Fruit fly (Drosophila melanogaster) whole organism, embryonic: ENCODE data around the gene CG44158.

Experiments
- CG10274 ChIP-seq: fragments of 200-800 bp; sonication (Bioruptor generic); optimal IDR thresholded peaks from 3 replicates; lab custom pipeline; 2017; ENCODE audit warnings: missing biosample characterization, mild to moderate bottlenecking, missing genetic modification characterization
- CG10654 ChIP-seq: fragments of 200-800 bp; sonication (Bioruptor generic); optimal IDR thresholded peaks from 2 replicates; lab custom pipeline; 2016; ENCODE audit warnings: missing biosample characterization, missing genetic modification characterization
- CG12391 ChIP-seq: fragments of 200-800 bp; sonication (Bioruptor generic); optimal IDR thresholded peaks from 3 replicates; lab custom pipeline; 2018; ENCODE audit warnings: missing biosample characterization, mild to moderate bottlenecking, missing genetic modification characterization, moderate library complexity
- CG12769 ChIP-seq: fragments of 200-800 bp; sonication (Bioruptor generic); optimal IDR thresholded peaks from 2 replicates; lab custom pipeline; 2019; ENCODE audit warnings: missing biosample characterization, mild to moderate bottlenecking, missing genetic modification characterization, moderate library complexity
- CG14667 ChIP-seq: fragments of 200-800 bp; sonication (Bioruptor generic); IDR thresholded peaks from 2 replicates; pipeline ENCODE4 v1.3.6; 2022; ENCODE audit warnings: missing biosample characterization, missing genetic modification characterization
- CG14965 ChIP-seq: fragments of 200-800 bp; sonication (Bioruptor generic); optimal IDR thresholded peaks from 2 replicates; lab custom pipeline; 2016; ENCODE audit warnings: missing biosample characterization, missing genetic modification characterization, borderline replicate concordance
- CG18262 ChIP-seq: fragments of 200-800 bp; optimal IDR thresholded peaks from 3 replicates; lab custom pipeline; 2019; ENCODE audit warnings: missing biosample characterization, mild to moderate bottlenecking, missing genetic modification characterization, moderate library complexity
- CG18476 ChIP-seq: fragments of 200-800 bp; sonication (Bioruptor generic); optimal IDR thresholded peaks from 2 replicates; lab custom pipeline; 2016; ENCODE audit warnings: missing biosample characterization, mild to moderate bottlenecking, missing genetic modification characterization
- CG18599 ChIP-seq: fragments of 200-800 bp; sonication (Bioruptor generic); optimal IDR thresholded peaks from 3 replicates; lab custom pipeline; 2017; ENCODE audit warnings: missing biosample characterization, missing genetic modification characterization, mild to moderate bottlenecking, moderate library complexity, missing genetic modification reagents
- CG3281 ChIP-seq: fragments of 200-800 bp; sonication (Bioruptor generic); optimal IDR thresholded peaks from 3 replicates; lab custom pipeline; 2017; ENCODE audit warnings: missing biosample characterization, mild to moderate bottlenecking, missing genetic modification characterization
- CG3838 ChIP-seq: fragments of 200-800 bp; sonication (Bioruptor generic); optimal IDR thresholded peaks from 3 replicates; lab custom pipeline; 2016; ENCODE audit warnings: missing biosample characterization, missing genetic modification characterization
- CG3995 ChIP-seq: fragments of 200-800 bp; sonication (Bioruptor generic); optimal IDR thresholded peaks from 3 replicates; lab custom pipeline; 2016; ENCODE audit warnings: missing biosample characterization, missing genetic modification characterization
- CG5245 ChIP-seq: fragments of 200-800 bp; sonication (Bioruptor generic); optimal IDR thresholded peaks from 3 replicates; lab custom pipeline; 2016; ENCODE audit warnings: missing biosample characterization, missing genetic modification characterization
- CG5953 ChIP-seq: fragments of 200-800 bp; sonication (Bioruptor generic); IDR thresholded peaks from 2 replicates; pipeline ENCODE4 v1.3.6; 2022; ENCODE audit warnings: missing biosample characterization, missing genetic modification characterization
- CG6272 ChIP-seq: fragments of 200-800 bp; sonication (Bioruptor generic); IDR thresholded peaks from 2 replicates; pipeline ENCODE4 v1.3.6; 2022; ENCODE audit warnings: missing biosample characterization, missing genetic modification characterization
- CG8281 ChIP-seq: fragments of 200-800 bp; sonication (Bioruptor generic); optimal IDR thresholded peaks from 2 replicates; lab custom pipeline; 2018; ENCODE audit warnings: missing biosample characterization, mild to moderate bottlenecking, missing genetic modification characterization, moderate library complexity
- CG8359 ChIP-seq: fragments of 200-800 bp; sonication (Bioruptor generic); optimal IDR thresholded peaks from 2 replicates; lab custom pipeline; 2017; ENCODE audit warnings: missing biosample characterization, mild to moderate bottlenecking, missing genetic modification characterization, borderline replicate concordance
- CG9876 ChIP-seq: fragments of 200-800 bp; sonication (Bioruptor generic); optimal IDR thresholded peaks from 2 replicates; lab custom pipeline; 2016; ENCODE audit warnings: missing biosample characterization, missing genetic modification characterization
- D19B ChIP-seq: fragments of 200-800 bp; sonication (Bioruptor generic); optimal IDR thresholded peaks from 2 replicates; lab custom pipeline; 2017; ENCODE audit warnings: missing biosample characterization, mild to moderate bottlenecking, missing genetic modification characterization
- Dfd ChIP-seq, 2 experiments: fragments of >200 bp; optimal IDR thresholded peaks; 2 replicates each; lab custom pipeline; 2017; ENCODE audit warnings: missing biosample characterization in 2 of 2, missing genetic modification characterization in 2 of 2
- E2f2 ChIP-seq: fragments of 200-800 bp; sonication (Bioruptor generic); IDR thresholded peaks from 2 replicates; pipeline ENCODE4 v1.3.6; 2022; ENCODE audit warnings: missing biosample characterization, missing genetic modification characterization
- Ets65A ChIP-seq: fragments of 200-800 bp; sonication (Bioruptor generic); peaks from one replicate; lab custom pipeline; 2016; ENCODE audit warnings: missing biosample characterization, missing genetic modification characterization
- Hsf ChIP-seq: fragments of 200-800 bp; sonication (Bioruptor generic); optimal IDR thresholded peaks from 3 replicates; lab custom pipeline; 2016; ENCODE audit warnings: missing biosample characterization, missing genetic modification characterization
- MBD-R2 ChIP-seq: fragments of 200-800 bp; sonication (Bioruptor generic); IDR thresholded peaks from 2 replicates; pipeline ENCODE4 v1.3.6; 2022; ENCODE audit warnings: missing biosample characterization, missing genetic modification characterization
- Mad ChIP-seq: fragments of 200-800 bp; sonication (Bioruptor generic); optimal IDR thresholded peaks from 2 replicates; lab custom pipeline; 2016; ENCODE audit warnings: missing biosample characterization, missing genetic modification characterization
- Max ChIP-seq: fragments of 200-800 bp; sonication (Bioruptor generic); optimal IDR thresholded peaks from 2 replicates; lab custom pipeline; 2016; ENCODE audit warnings: missing biosample characterization, mild to moderate bottlenecking, missing genetic modification characterization
- Neu2 ChIP-seq: fragments of 200-800 bp; sonication (Bioruptor generic); optimal IDR thresholded peaks from 3 replicates; lab custom pipeline; 2016; ENCODE audit warnings: missing biosample characterization, missing genetic modification characterization, borderline replicate concordance
- Trl ChIP-seq, 3 experiments: fragments of >200 bp in 2 of 3; fragments of 200-800 bp in 1 of 3; sonication (Bioruptor generic) in 1 of 3; optimal IDR thresholded peaks; 2 replicates in 1 of 3; 3 replicates in 2 of 3; lab custom pipeline; 2016 to 2017; ENCODE audit warnings: missing biosample characterization in 1 of 3, missing genetic modification characterization in 1 of 3
- aop ChIP-seq: fragments of 200-800 bp; sonication (Bioruptor generic); IDR thresholded peaks from 2 replicates; pipeline ENCODE4 v1.3.6; 2022; ENCODE audit warnings: missing biosample characterization, missing genetic modification characterization
- cas ChIP-seq: fragments of 200-800 bp; sonication (Bioruptor generic); IDR thresholded peaks from 2 replicates; pipeline ENCODE4 v1.3.6; 2022; ENCODE audit warnings: missing biosample characterization, missing genetic modification characterization
- corto ChIP-seq: fragments of 200-800 bp; sonication (Bioruptor generic); optimal IDR thresholded peaks from 2 replicates; lab custom pipeline; 2016; ENCODE audit warnings: missing biosample characterization, mild to moderate bottlenecking, missing genetic modification characterization, moderate library complexity
- dmrt11E ChIP-seq: fragments of 200-800 bp; sonication (Bioruptor generic); optimal IDR thresholded peaks from 3 replicates; lab custom pipeline; 2018; ENCODE audit warnings: missing biosample characterization, mild to moderate bottlenecking, missing genetic modification characterization, moderate library complexity
- emc ChIP-seq: fragments of 200-800 bp; sonication (Bioruptor generic); optimal IDR thresholded peaks from 2 replicates; lab custom pipeline; 2016; ENCODE audit warnings: missing biosample characterization, missing genetic modification characterization
- exex ChIP-seq: fragments of 200-800 bp; sonication (Bioruptor generic); optimal IDR thresholded peaks from 4 replicates; lab custom pipeline; 2018; ENCODE audit warnings: missing biosample characterization, mild to moderate bottlenecking, missing genetic modification characterization, moderate library complexity
- gce ChIP-seq: fragments of 200-800 bp; sonication (Bioruptor generic); IDR thresholded peaks from 3 replicates; pipeline ENCODE4 v1.3.6; 2022; ENCODE audit warnings: missing biosample characterization, missing genetic modification characterization
- gcm2 ChIP-seq: fragments of 200-800 bp; sonication (Bioruptor generic); optimal IDR thresholded peaks from 2 replicates; lab custom pipeline; 2016; ENCODE audit warnings: missing biosample characterization, missing genetic modification characterization
- gsb-n ChIP-seq: fragments of 200-800 bp; sonication (Bioruptor generic); optimal IDR thresholded peaks from 3 replicates; lab custom pipeline; 2018; ENCODE audit warnings: missing biosample characterization, mild to moderate bottlenecking, missing genetic modification characterization
- her ChIP-seq: fragments of 200-800 bp; sonication (Bioruptor generic); optimal IDR thresholded peaks from 2 replicates; lab custom pipeline; 2016; ENCODE audit warnings: missing biosample characterization, missing genetic modification characterization
- jumu ChIP-seq: fragments of 200-800 bp; sonication (Bioruptor generic); optimal IDR thresholded peaks from 3 replicates; lab custom pipeline; 2016; ENCODE audit warnings: missing biosample characterization, missing genetic modification characterization
- knrl ChIP-seq: fragments of 200-800 bp; sonication (Bioruptor generic); IDR thresholded peaks from 3 replicates; pipeline ENCODE4 v1.3.6; 2022; ENCODE audit warnings: missing biosample characterization, missing genetic modification characterization; ENCODE audit not compliant: partially characterized antibody
- maf-S ChIP-seq: fragments of 200-800 bp; sonication (Bioruptor generic); optimal IDR thresholded peaks from 2 replicates; lab custom pipeline; 2016; ENCODE audit warnings: missing biosample characterization, missing genetic modification characterization
- p53 ChIP-seq: fragments of 200-800 bp; sonication (Bioruptor generic); optimal IDR thresholded peaks from 2 replicates; lab custom pipeline; 2016; ENCODE audit warnings: missing biosample characterization, missing genetic modification characterization
- pfk ChIP-seq: fragments of 200-800 bp; sonication (Bioruptor generic); optimal IDR thresholded peaks from 2 replicates; lab custom pipeline; 2018; ENCODE audit warnings: missing biosample characterization, mild to moderate bottlenecking, missing genetic modification characterization, moderate library complexity
- repo ChIP-seq: fragments of 200-800 bp; sonication (Bioruptor generic); optimal IDR thresholded peaks from 2 replicates; lab custom pipeline; 2016; ENCODE audit warnings: missing biosample characterization, missing genetic modification characterization
- ro ChIP-seq: fragments of 200-800 bp; sonication (Bioruptor generic); IDR thresholded peaks from 2 replicates; pipeline ENCODE4 v1.3.6; 2022; ENCODE audit warnings: missing biosample characterization, missing genetic modification characterization
- sd ChIP-seq: fragments of 200-800 bp; sonication (Bioruptor generic); optimal IDR thresholded peaks from 3 replicates; lab custom pipeline; 2018; ENCODE audit warnings: missing biosample characterization, mild to moderate bottlenecking, missing genetic modification characterization, moderate library complexity
- sens ChIP-seq: fragments of 200-800 bp; sonication (Bioruptor generic); peaks from one replicate; lab custom pipeline; 2016; ENCODE audit warnings: missing biosample characterization, missing genetic modification characterization
- slbo ChIP-seq: fragments of 200-800 bp; sonication (Bioruptor generic); IDR thresholded peaks from 2 replicates; pipeline ENCODE4 v1.3.6; 2022; ENCODE audit warnings: missing biosample characterization, missing genetic modification characterization
- stc ChIP-seq: fragments of 200-800 bp; sonication (Bioruptor generic); IDR thresholded peaks from 2 replicates; pipeline ENCODE4 v1.3.6; 2022; ENCODE audit warnings: missing biosample characterization, missing genetic modification characterization
- tgo ChIP-seq: fragments of 200-800 bp; sonication (Bioruptor generic); IDR thresholded peaks from 3 replicates; pipeline ENCODE4 v1.3.6; 2022; ENCODE audit warnings: missing biosample characterization, missing genetic modification characterization
- tio ChIP-seq: fragments of 200-800 bp; sonication (Bioruptor generic); optimal IDR thresholded peaks from 2 replicates; lab custom pipeline; 2017; ENCODE audit warnings: missing biosample characterization, missing genetic modification characterization, inconsistent platforms

CG44158 gene

DNA sequence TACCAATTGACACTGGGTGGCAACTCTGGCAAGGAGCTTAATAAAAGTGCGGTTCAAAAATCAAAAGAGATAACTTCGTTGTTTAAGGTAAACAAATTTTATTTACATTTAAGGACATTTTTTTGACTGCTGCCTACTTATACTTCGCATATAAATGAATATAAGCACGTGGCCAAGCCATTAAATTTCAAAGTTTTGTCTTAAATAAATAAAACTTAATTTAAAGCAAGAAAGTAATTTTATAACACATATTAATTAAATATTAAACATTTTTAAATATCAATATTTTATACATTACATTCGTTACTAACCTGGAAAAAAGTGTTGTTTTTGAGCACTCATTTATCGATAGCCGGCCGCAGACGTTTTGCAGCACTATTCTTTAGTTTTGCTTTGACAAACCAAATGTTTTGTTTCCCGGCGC lies 19.9 kb upstream of the CG44158 start, which contains the start of the genes CG12321 and MED17 (continued):
- TF ChIP-seq tgo (peak; percentile 89), Hsf (GFP tag; lab: Kevin White, UChicago) (peak; percentile 79), CG5953 (0 out of 2 replicates have a peak, but pooled peaks have one; percentile 46), Trl (optimal IDR thresholded peaks at IDR 0.05; lab: Kevin White, UChicago) (no peak), Trl (GFP tag; optimal IDR thresholded peaks at IDR 0.05; lab: Kevin White, UChicago) (peak; percentile 19), CG18599 (peak; percentile 88), CG5245 (GFP tag; lab: Kevin White, UChicago) (peak; percentile 74), p53 (no peak), exex (peak; percentile 61), dmrt11E (tag; lab: Kevin White, UChicago) (peak; percentile 87), stc (GFP tag; lab: Robert Waterston, UW) (peak; percentile 65), corto (GFP tag; lab: Kevin White, UChicago) (no peak), Max (peak; percentile 85), gsb-n (peak; percentile 70), gcm2 (GFP tag; lab: Kevin White, UChicago) (peak; percentile 62), gce (GFP tag; lab: Robert Waterston, UW) (peak; percentile 72; the same call in 2 of the 3 replicates), CG14667 (GFP tag; lab: Robert Waterston, UW) (peak; percentile 79), E2f2 (GFP tag; lab: Robert Waterston, UW) (peak; percentile 73), sens (peak; percentile 93), CG9876 (GFP tag; lab: Kevin White, UChicago) (no peak), CG18476 (GFP tag; lab: Kevin White, UChicago) (peak; percentile 84), pfk (GFP tag; lab: Kevin White, UChicago) (no peak), jumu (GFP tag; lab: Kevin White, UChicago) (peak; percentile 42), CG14965 (GFP tag; lab: Kevin White, UChicago) (no peak), CG10654 (GFP tag; lab: Kevin White, UChicago) (peak; percentile 87), CG12769 (tag; lab: Kevin White, UChicago) (no peak), Mad (GFP tag; lab: Kevin White, UChicago) (peak; percentile 57), CG6272 (GFP tag; lab: Robert Waterston, UW) (peak; percentile 86), repo (GFP tag; lab: Kevin White, UChicago) (peak; percentile 18), CG12391 (tag; lab: Kevin White, UChicago) (peak; percentile 95), Dfd (GFP tag; optimal IDR thresholded peaks at IDR 0.05; lab: Kevin White, UChicago) (no peak), cas (GFP tag; lab: Robert Waterston, UW) (peak; percentile 83), emc (no peak), CG8359 (GFP tag; lab: Kevin White, UChicago) (peak; percentile 46), CG8281 (tag; lab: Kevin White, UChicago) (peak; percentile 60), CG3995 (GFP tag; lab: Kevin White, UChicago) (peak; percentile 27), Ets65A (GFP tag; lab: Kevin White, UChicago) (peak; percentile 98), MBD-R2 (GFP tag; lab: Robert Waterston, UW) (peak; percentile 86), tio (peak; percentile 90), maf-S (no peak), D19B (GFP tag; lab: Kevin White, UChicago) (peak; percentile 78), ro (peak; percentile 67), CG18262 (tag; lab: Kevin White, UChicago) (peak; percentile 90), her (GFP tag; lab: Kevin White, UChicago) (no peak), sd (peak; percentile 71), CG10274 (GFP tag; lab: Kevin White, UChicago) (peak; percentile 54), knrl (GFP tag; lab: Robert Waterston, UW) (0 out of 3 replicates have a peak, but pooled peaks have one; percentile 14), Neu2 (GFP tag; lab: Kevin White, UChicago) (no peak), aop (GFP tag; lab: Robert Waterston, UW) (no peak), CG3281 (GFP tag; lab: Kevin White, UChicago) (peak; percentile 90), slbo (GFP tag; lab: Robert Waterston, UW) (peak; percentile 97), CG3838 (GFP tag; lab: Kevin White, UChicago) (peak; percentile 43)
